Worm (Caenorhabditis elegans) whole organism, midembryonic: ENCODE results near the gene T22B7.7.

Experiments used
- T22C8.4 ChIP-seq: fragments of 200-800 bp; sonication (Bioruptor generic); IDR thresholded peaks from 2 replicates; pipeline ENCODE4 v1.3.6; 2022; ENCODE audit warnings: missing genetic modification characterization, missing compliant biosample characterization
- flt-1 ChIP-seq: fragments of 200-800 bp; sonication (Bioruptor generic); IDR thresholded peaks from 2 replicates; pipeline ENCODE4 v1.3.6; 2022; ENCODE audit warnings: missing genetic modification characterization, missing compliant biosample characterization

DNA sequence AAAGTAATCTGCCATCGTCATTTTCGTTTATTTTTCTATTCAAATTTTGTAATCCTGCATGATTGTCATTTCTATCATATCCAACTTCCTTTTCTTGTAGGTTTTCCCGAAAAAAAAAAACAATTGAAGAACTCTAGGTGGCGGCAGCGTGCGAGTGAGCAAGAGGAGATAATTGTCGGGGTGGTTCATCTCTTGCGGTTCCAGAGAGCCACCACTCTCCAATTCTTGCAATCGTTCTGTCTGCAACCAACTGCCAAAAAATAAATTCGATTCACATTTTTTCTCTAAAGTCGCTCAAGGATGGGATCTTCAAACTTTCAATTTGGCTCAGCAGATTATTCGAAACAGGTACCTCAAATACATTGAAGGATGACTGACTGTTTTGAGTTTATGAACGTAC, 38.2 kb upstream of the T22B7.7 start, which contains the start of gene W01C8.1:
- TF ChIP-seq flt-1 (GFP tag; lab: Robert Waterston, UW) = no peak
- no peak for TF ChIP-seq T22C8.4 (GFP tag; lab: Robert Waterston, UW)
